Fruit fly (Drosophila melanogaster): ENCODE measurements around the gene AdamTS-B.

- TF ChIP-seq Crg-1 (GFP tag; optimal IDR thresholded peaks at IDR 0.05) (no peak), bab1 (GFP tag; optimal IDR thresholded peaks at IDR 0.05) (no peak), tj (GFP tag; optimal IDR thresholded peaks at IDR 0.05) (no peak), cic (GFP tag; optimal IDR thresholded peaks at IDR 0.05) (no peak), cnc (optimal IDR thresholded peaks at IDR 0.05) (no peak), pad (GFP tag; optimal IDR thresholded peaks at IDR 0.05) (no peak), CG7045 (GFP tag; optimal IDR thresholded peaks at IDR 0.05) (no peak), CG14711 (tag; optimal IDR thresholded peaks at IDR 0.05) (no peak), CG33017 (tag; optimal IDR thresholded peaks at IDR 0.05) (no peak), kay (GFP tag; ENCODE audit: borderline replicate concordance) (no peak), CG7101 (tag; optimal IDR thresholded peaks at IDR 0.05) (no peak), CG12768 (GFP tag; optimal IDR thresholded peaks at IDR 0.05) (no peak), Hr96 (GFP tag; optimal IDR thresholded peaks at IDR 0.05) (no peak), toe (GFP tag; optimal IDR thresholded peaks at IDR 0.05) (no peak)
Measured at dm6 chrX:5676855-5677254, 21.5 kb upstream of the AdamTS-B start.

Data from whole organism, adult.